Worm (Caenorhabditis elegans) whole organism, L1 larva: ENCODE data around the gene W01B6.6.

Experiments used
- ceh-63 ChIP-seq: fragments of 200-800 bp; sonication (Bioruptor generic); optimal IDR thresholded peaks from 2 replicates; lab custom pipeline; 2018; ENCODE audit warnings: mild to moderate bottlenecking, missing genetic modification characterization, missing compliant biosample characterization
- ceh-82 ChIP-seq, 3 experiments: fragments of 150-350 bp in 1 of 3; sonication (generic microtip) in 2 of 3; optimal IDR thresholded peaks; 2 replicates each; lab custom pipeline; 2014 to 2017; ENCODE audit warnings: missing biosample characterization in 3 of 3, missing genetic modification characterization in 3 of 3
- dpl-1 ChIP-seq, 3 experiments: fragments of 150-350 bp in 2 of 3; sonication (generic microtip) in 1 of 3; optimal IDR thresholded peaks; 2 replicates each; lab custom pipeline; 2014 to 2017; ENCODE audit warnings: missing biosample characterization in 3 of 3, missing genetic modification characterization in 3 of 3, missing genetic modification reagents in 3 of 3
- ets-5 ChIP-seq: fragments of 200-800 bp; sonication (Bioruptor generic); IDR thresholded peaks from 2 replicates; pipeline ENCODE4 v1.3.6; 2022; ENCODE audit warnings: missing genetic modification characterization, missing compliant biosample characterization
- lin-13 ChIP-seq: fragments of 150-350 bp; optimal IDR thresholded peaks from 2 replicates; lab custom pipeline; 2014; ENCODE audit warnings: missing biosample characterization, missing genetic modification reagents, missing genetic modification characterization
- nhr-11 ChIP-seq: fragments of 150-350 bp; optimal IDR thresholded peaks from 2 replicates; lab custom pipeline; 2014; ENCODE audit warnings: missing biosample characterization, missing genetic modification characterization
- snu-23 ChIP-seq: sonication (generic microtip); optimal IDR thresholded peaks from 2 replicates; lab custom pipeline; 2016; ENCODE audit warnings: missing genetic modification characterization, missing compliant biosample characterization
- unc-30 ChIP-seq: sonication (generic microtip); optimal IDR thresholded peaks from 2 replicates; lab custom pipeline; 2017; ENCODE audit warnings: missing biosample characterization, missing genetic modification characterization

- no peak for TF ChIP-seq ets-5 (GFP tag; lab: Robert Waterston, UW)
- TF ChIP-seq ceh-63 (GFP tag; lab: Kevin White, UChicago) = no peak
- TF ChIP-seq nhr-11 (tag; lab: Kevin White, UChicago) = no peak
- TF ChIP-seq unc-30 (tag; lab: Kevin White, UChicago) = no peak
- no peak for TF ChIP-seq dpl-1 (GFP tag; optimal IDR thresholded peaks at IDR 0.05; lab: Kevin White, UChicago)
- TF ChIP-seq ceh-82 (tag; optimal IDR thresholded peaks at IDR 0.05; lab: Kevin White, UChicago) = no peak
- no peak for TF ChIP-seq lin-13 (GFP tag; lab: Kevin White, UChicago)
- TF ChIP-seq snu-23 (GFP tag; lab: Kevin White, UChicago) = no peak
These were observed 49.0 kb downstream of the W01B6.6 start, which contains the start of gene glt-3 for ce11 chrIV:10129957-10130356.
